Worm (Caenorhabditis elegans) whole organism, late embryonic: ENCODE measurements around the gene F49E11.2.

Source experiments
- K02D7.2 ChIP-seq: sonication (generic microtip); optimal IDR thresholded peaks from 2 replicates; lab custom pipeline; 2017; ENCODE audit warnings: mild to moderate bottlenecking, missing genetic modification characterization, missing compliant biosample characterization
- K09A11.1 ChIP-seq: sonication (generic microtip); optimal IDR thresholded peaks from 2 replicates; lab custom pipeline; 2017; ENCODE audit warnings: antibody characterized with exemption, mild to moderate bottlenecking, missing genetic modification characterization, missing compliant biosample characterization; ENCODE audit not compliant: insufficient read depth
- T23F11.4 ChIP-seq: fragments of 200-800 bp; sonication (Bioruptor generic); optimal IDR thresholded peaks from 2 replicates; lab custom pipeline; 2018; ENCODE audit warnings: mild to moderate bottlenecking, missing genetic modification characterization, missing compliant biosample characterization
- ahr-1 ChIP-seq: sonication (generic microtip); optimal IDR thresholded peaks from 2 replicates; lab custom pipeline; 2016; ENCODE audit warnings: missing genetic modification characterization, missing compliant biosample characterization
- ceh-14 ChIP-seq: sonication (generic microtip); optimal IDR thresholded peaks from 2 replicates; lab custom pipeline; 2016; ENCODE audit warnings: missing genotype, missing genetic modification characterization, missing compliant biosample characterization
- ceh-18 ChIP-seq: sonication (generic microtip); optimal IDR thresholded peaks from 2 replicates; lab custom pipeline; 2016; ENCODE audit warnings: missing genetic modification characterization, missing compliant biosample characterization
- ceh-19 ChIP-seq: fragments of 200-800 bp; sonication (Bioruptor generic); optimal IDR thresholded peaks from 2 replicates; lab custom pipeline; 2018; ENCODE audit warnings: mild to moderate bottlenecking, missing genetic modification characterization, missing compliant biosample characterization
- ceh-24 ChIP-seq: sonication (generic microtip); optimal IDR thresholded peaks from 2 replicates; lab custom pipeline; 2016; ENCODE audit warnings: mild to moderate bottlenecking, missing genetic modification characterization, missing compliant biosample characterization
- ceh-31 ChIP-seq: sonication (generic microtip); optimal IDR thresholded peaks from 2 replicates; lab custom pipeline; 2016; ENCODE audit warnings: missing genetic modification characterization, missing compliant biosample characterization
- ceh-34 ChIP-seq: sonication (generic microtip); optimal IDR thresholded peaks from 2 replicates; lab custom pipeline; 2016; ENCODE audit warnings: mild to moderate bottlenecking, missing genetic modification characterization, missing compliant biosample characterization
- ceh-6 ChIP-seq: fragments of 200-800 bp; sonication (Bioruptor generic); optimal IDR thresholded peaks from 2 replicates; lab custom pipeline; 2018; ENCODE audit warnings: mild to moderate bottlenecking, missing genetic modification characterization, missing compliant biosample characterization
- che-1 ChIP-seq: sonication (generic microtip); optimal IDR thresholded peaks from 2 replicates; lab custom pipeline; 2016; ENCODE audit warnings: mild to moderate bottlenecking, missing genetic modification characterization, missing compliant biosample characterization
- dve-1 ChIP-seq: sonication (generic microtip); optimal IDR thresholded peaks from 2 replicates; lab custom pipeline; 2017; ENCODE audit warnings: antibody characterized with exemption, mild to moderate bottlenecking, missing genetic modification characterization, missing compliant biosample characterization
- elt-4 ChIP-seq: sonication (generic microtip); optimal IDR thresholded peaks from 2 replicates; lab custom pipeline; 2016; ENCODE audit warnings: missing genetic modification characterization, missing compliant biosample characterization
- fkh-6 ChIP-seq: sonication (generic microtip); optimal IDR thresholded peaks from 2 replicates; lab custom pipeline; 2016; ENCODE audit warnings: missing genetic modification characterization, missing compliant biosample characterization
- gmeb-2 ChIP-seq: sonication (generic microtip); optimal IDR thresholded peaks from 2 replicates; lab custom pipeline; 2016; ENCODE audit warnings: missing genetic modification characterization, inconsistent platforms, missing compliant biosample characterization
- hlh-13 ChIP-seq: fragments of 200-800 bp; sonication (Bioruptor generic); optimal IDR thresholded peaks from 2 replicates; lab custom pipeline; 2018; ENCODE audit warnings: mild to moderate bottlenecking, missing genetic modification characterization, missing compliant biosample characterization
- hlh-30 ChIP-seq: sonication (generic microtip); optimal IDR thresholded peaks from 2 replicates; lab custom pipeline; 2017; ENCODE audit warnings: antibody characterized with exemption, missing genetic modification characterization, missing compliant biosample characterization; ENCODE audit not compliant: insufficient read depth
- hlh-6 ChIP-seq: sonication (generic microtip); optimal IDR thresholded peaks from 2 replicates; lab custom pipeline; 2016; ENCODE audit warnings: missing genotype, missing genetic modification characterization, missing compliant biosample characterization
- hlh-8 ChIP-seq: sonication (generic microtip); optimal IDR thresholded peaks from 2 replicates; lab custom pipeline; 2016; ENCODE audit warnings: missing genotype, missing genetic modification characterization, missing compliant biosample characterization
- lin-11 ChIP-seq: fragments of 200-800 bp; sonication (Bioruptor generic); optimal IDR thresholded peaks from 2 replicates; lab custom pipeline; 2018; ENCODE audit warnings: mild to moderate bottlenecking, missing genetic modification characterization, missing compliant biosample characterization
- madf-2 ChIP-seq: sonication (generic microtip); optimal IDR thresholded peaks from 2 replicates; lab custom pipeline; 2017; ENCODE audit warnings: missing genetic modification characterization, missing compliant biosample characterization
- mec-3 ChIP-seq: sonication (generic microtip); optimal IDR thresholded peaks from 2 replicates; lab custom pipeline; 2016; ENCODE audit warnings: borderline replicate concordance, missing genetic modification characterization, missing compliant biosample characterization
- nhr-232 ChIP-seq: sonication (generic microtip); optimal IDR thresholded peaks from 2 replicates; lab custom pipeline; 2016; ENCODE audit warnings: missing genetic modification characterization, missing compliant biosample characterization
- npax-4 ChIP-seq: sonication (generic microtip); optimal IDR thresholded peaks from 2 replicates; lab custom pipeline; 2016; ENCODE audit warnings: missing genetic modification characterization, missing compliant biosample characterization
- odd-2 ChIP-seq: sonication (generic microtip); optimal IDR thresholded peaks from 2 replicates; lab custom pipeline; 2017; ENCODE audit warnings: antibody characterized with exemption, mild to moderate bottlenecking, missing genetic modification characterization, missing compliant biosample characterization
- pag-3 ChIP-seq: sonication (generic microtip); optimal IDR thresholded peaks from 2 replicates; lab custom pipeline; 2016; ENCODE audit warnings: missing compliant biosample characterization, missing genetic modification characterization, borderline replicate concordance
- pax-1 ChIP-seq: fragments of 150-350 bp; optimal IDR thresholded peaks from 2 replicates; lab custom pipeline; 2014; ENCODE audit warnings: missing biosample characterization, missing genetic modification characterization
- pha-4 ChIP-seq: fragments of 150-350 bp; optimal IDR thresholded peaks from 2 replicates; lab custom pipeline; 2018; ENCODE audit warnings: missing biosample characterization, missing genetic modification reagents, missing genetic modification characterization
- pqm-1 ChIP-seq: sonication (generic microtip); optimal IDR thresholded peaks from 2 replicates; lab custom pipeline; 2016; ENCODE audit warnings: missing genetic modification characterization, missing compliant biosample characterization
- pros-1 ChIP-seq: fragments of 150-350 bp; optimal IDR thresholded peaks from 2 replicates; lab custom pipeline; 2014; ENCODE audit warnings: missing biosample characterization, missing genetic modification reagents, missing genetic modification characterization
- rnt-1 ChIP-seq: sonication (generic microtip); optimal IDR thresholded peaks from 2 replicates; lab custom pipeline; 2016; ENCODE audit warnings: missing genetic modification characterization, missing compliant biosample characterization
- sdc-2 ChIP-seq: sonication (generic microtip); optimal IDR thresholded peaks from 2 replicates; lab custom pipeline; 2016; ENCODE audit warnings: missing genotype, missing genetic modification characterization, missing compliant biosample characterization
- sox-2 ChIP-seq: fragments of 200-800 bp; sonication (Bioruptor generic); IDR thresholded peaks from 2 replicates; pipeline ENCODE4 v1.3.6; 2022; ENCODE audit warnings: missing genetic modification reagents, missing genetic modification characterization, missing compliant biosample characterization
- sox-4 ChIP-seq: sonication (generic microtip); optimal IDR thresholded peaks from 2 replicates; lab custom pipeline; 2017; ENCODE audit warnings: mild to moderate bottlenecking, missing genetic modification characterization, inconsistent platforms, missing compliant biosample characterization
- syd-9 ChIP-seq: sonication (generic microtip); optimal IDR thresholded peaks from 2 replicates; lab custom pipeline; 2016; ENCODE audit warnings: mild to moderate bottlenecking, missing genetic modification characterization, moderate library complexity, missing compliant biosample characterization
- tbx-2 ChIP-seq: sonication (generic microtip); optimal IDR thresholded peaks from 2 replicates; lab custom pipeline; 2016; ENCODE audit warnings: missing genetic modification characterization, missing compliant biosample characterization
- ttx-3 ChIP-seq: sonication (generic microtip); optimal IDR thresholded peaks from 2 replicates; lab custom pipeline; 2016; ENCODE audit warnings: missing genetic modification reagents, missing genetic modification characterization, missing compliant biosample characterization
- unc-42 ChIP-seq: sonication (generic microtip); optimal IDR thresholded peaks from 2 replicates; lab custom pipeline; 2016; ENCODE audit warnings: missing genotype, missing genetic modification characterization, missing compliant biosample characterization
- unc-55 ChIP-seq: sonication (generic microtip); optimal IDR thresholded peaks from 2 replicates; lab custom pipeline; 2017; ENCODE audit warnings: missing biosample characterization, missing genetic modification reagents, missing genetic modification characterization
- ztf-16 ChIP-seq: sonication (generic microtip); optimal IDR thresholded peaks from 2 replicates; lab custom pipeline; 2017; ENCODE audit warnings: missing genetic modification characterization, missing compliant biosample characterization

F49E11.2 gene

DNA sequence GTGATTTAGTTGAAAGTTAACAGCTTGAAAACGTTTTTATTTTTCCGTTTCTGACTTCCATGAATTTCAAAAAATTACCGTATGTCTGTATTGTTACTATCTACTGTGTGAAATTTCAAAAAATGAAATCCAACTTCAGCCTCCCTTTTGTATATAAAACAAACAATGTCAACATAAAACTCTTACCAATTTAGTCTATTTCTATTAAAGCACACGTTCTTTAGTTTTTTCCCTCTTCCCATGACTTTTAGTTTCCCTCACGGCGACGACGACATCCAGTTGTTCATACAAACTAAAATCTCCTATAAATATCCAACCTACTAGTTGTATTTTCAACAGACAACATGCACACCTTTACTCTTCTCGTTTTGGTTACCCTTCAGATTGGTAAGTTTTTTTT lies 20.5 kb upstream of the F49E11.2 start, which contains the start of gene scl-3:
Gene scl-3 (plus strand): TSS at position 301 of the 400 bp plus-strand sequence.
- TF ChIP-seq mec-3 (tag; lab: Kevin White, UChicago) (no peak), ahr-1 (tag; lab: Kevin White, UChicago) (no peak), pqm-1 (tag; lab: Kevin White, UChicago) (no peak), K09A11.1 (tag; lab: Kevin White, UChicago) (no peak), K02D7.2 (tag; lab: Kevin White, UChicago) (no peak), pha-4 (tag; lab: Kevin White, UChicago) (no peak), che-1 (tag; lab: Kevin White, UChicago) (no peak), sox-4 (tag; lab: Kevin White, UChicago) (no peak), sox-2 (GFP tag; lab: Robert Waterston, UW) (no peak), rnt-1 (tag; lab: Kevin White, UChicago) (no peak), ttx-3 (tag; lab: Kevin White, UChicago) (no peak), nhr-232 (tag; lab: Kevin White, UChicago) (no peak), ceh-24 (tag; lab: Kevin White, UChicago) (no peak), unc-42 (tag; lab: Kevin White, UChicago) (no peak), unc-55 (GFP tag; lab: Kevin White, UChicago) (no peak), ceh-34 (tag; lab: Kevin White, UChicago) (no peak), pax-1 (tag; lab: Kevin White, UChicago) (no peak)

DNA sequence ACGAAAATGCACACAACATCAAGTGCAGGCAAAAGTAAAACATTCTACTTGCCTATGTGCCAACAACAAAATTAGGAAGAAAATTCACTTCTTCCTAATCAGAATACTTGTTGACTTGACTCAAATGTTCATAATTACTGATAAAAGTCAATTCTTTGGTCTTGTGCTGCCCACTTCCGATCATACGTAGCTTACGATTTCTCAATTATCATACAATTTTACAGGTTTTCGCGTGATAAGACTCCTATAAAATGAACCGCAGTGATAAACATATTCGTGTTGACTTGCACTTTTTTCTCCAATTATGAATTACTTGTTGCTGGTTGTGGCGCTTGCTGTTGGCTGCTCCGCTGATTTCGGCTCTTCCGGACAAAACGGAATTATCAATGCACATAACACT lies 18.6 kb upstream of the F49E11.2 start, which contains the start of gene scl-2:
Gene scl-2 (plus strand): TSS at position 293 of the 400 bp plus-strand sequence.
- no peak for TF ChIP-seq madf-2 (tag; lab: Kevin White, UChicago)
- no peak for TF ChIP-seq nhr-232 (tag; lab: Kevin White, UChicago)
- TF ChIP-seq ztf-16 (tag; lab: Kevin White, UChicago), result no peak
- no peak for TF ChIP-seq pax-1 (tag; lab: Kevin White, UChicago)
- no peak for TF ChIP-seq pag-3 (tag; lab: Kevin White, UChicago)
- TF ChIP-seq pros-1, result no peak
- TF ChIP-seq hlh-6, result no peak
- no peak for TF ChIP-seq npax-4 (tag; lab: Kevin White, UChicago)
- TF ChIP-seq fkh-6 (tag; lab: Kevin White, UChicago), result no peak
- no peak for TF ChIP-seq che-1 (tag; lab: Kevin White, UChicago)
- TF ChIP-seq odd-2 (tag; lab: Kevin White, UChicago), result no peak
- TF ChIP-seq ahr-1 (tag; lab: Kevin White, UChicago), result no peak
- TF ChIP-seq T23F11.4 (GFP tag; lab: Kevin White, UChicago), result no peak
- TF ChIP-seq elt-4 (tag; lab: Kevin White, UChicago), result no peak
- no peak for TF ChIP-seq hlh-8 (tag; lab: Kevin White, UChicago)
- no peak for TF ChIP-seq ceh-14 (tag; lab: Kevin White, UChicago)
- TF ChIP-seq hlh-13 (GFP tag; lab: Kevin White, UChicago), result no peak
- no peak for TF ChIP-seq unc-55 (GFP tag; lab: Kevin White, UChicago)
- TF ChIP-seq dve-1, result no peak

DNA sequence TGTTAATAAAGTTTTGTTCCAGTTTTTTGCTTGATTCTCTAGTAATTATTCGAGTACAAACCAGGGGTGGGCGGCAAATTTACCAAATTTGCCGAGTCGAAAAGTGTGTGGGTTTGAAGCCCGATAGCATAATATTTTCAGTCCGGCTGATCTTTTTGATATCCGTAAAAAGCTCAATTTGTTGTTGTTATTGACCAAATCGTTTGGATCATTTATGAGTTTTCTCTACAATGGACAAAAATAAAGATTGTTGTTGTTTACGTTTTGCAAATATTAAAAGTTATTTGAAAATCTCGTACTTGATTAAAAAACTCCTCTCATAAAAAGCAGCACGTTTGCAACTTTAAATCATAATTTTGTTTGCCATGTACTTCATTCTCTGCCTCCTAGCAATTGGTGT lies 17.2 kb upstream of the F49E11.2 start, which contains the start of gene scl-1:
Gene scl-1 (plus strand): TSS at position 301 of the 400 bp plus-strand sequence.
- TF ChIP-seq gmeb-2 (tag; lab: Kevin White, UChicago) (no peak), fkh-6 (tag; lab: Kevin White, UChicago) (no peak), elt-4 (tag; lab: Kevin White, UChicago) (no peak), ceh-6 (GFP tag; lab: Kevin White, UChicago) (no peak), hlh-13 (GFP tag; lab: Kevin White, UChicago) (no peak), syd-9 (tag; lab: Kevin White, UChicago) (no peak), nhr-232 (tag; lab: Kevin White, UChicago) (no peak), rnt-1 (tag; lab: Kevin White, UChicago) (no peak), ceh-19 (no peak), hlh-30 (tag; lab: Kevin White, UChicago) (no peak), sox-4 (tag; lab: Kevin White, UChicago) (no peak), tbx-2 (no peak), ztf-16 (tag; lab: Kevin White, UChicago) (no peak), ceh-31 (no peak), sdc-2 (tag; lab: Kevin White, UChicago) (no peak), lin-11 (tag; lab: Kevin White, UChicago) (no peak), ceh-18 (tag; lab: Kevin White, UChicago) (no peak), pros-1 (no peak), K02D7.2 (tag; lab: Kevin White, UChicago) (no peak), T23F11.4 (GFP tag; lab: Kevin White, UChicago) (no peak)
